Worm (Caenorhabditis elegans): ENCODE data around the gene abi-1.

Gene abi-1

ce11 chrIII:5693736-5694135 is 1.2 kb upstream of the abi-1 start, which contains the start of gene B0336.13:
Gene B0336.13, plus strand, starts transcription at chrIII:5694036.
- TF ChIP-seq egl-27 (tag; optimal IDR thresholded peaks at IDR 0.05) (no peak), tbx-2 (tag; optimal IDR thresholded peaks at IDR 0.05) (no peak), pha-4 (tag; optimal IDR thresholded peaks at IDR 0.05) (no peak), nhr-77 (tag; optimal IDR thresholded peaks at IDR 0.05) (no peak), fos-1 (tag; optimal IDR thresholded peaks at IDR 0.05) (no peak), daf-12 (tag; optimal IDR thresholded peaks at IDR 0.05) (no peak), sea-2 (GFP tag; optimal IDR thresholded peaks at IDR 0.05) (no peak), aly-2 (tag; optimal IDR thresholded peaks at IDR 0.05) (no peak), fkh-10 (GFP tag; optimal IDR thresholded peaks at IDR 0.05) (no peak), nhr-23 (tag; optimal IDR thresholded peaks at IDR 0.05) (no peak), fkh-2 (tag; optimal IDR thresholded peaks at IDR 0.05) (no peak), nhr-76 (tag; optimal IDR thresholded peaks at IDR 0.05) (no peak), mdl-1 (tag; optimal IDR thresholded peaks at IDR 0.05) (no peak)

- TF ChIP-seq nhr-28 (tag; optimal IDR thresholded peaks at IDR 0.05) (no peak), nfya-1 (tag; optimal IDR thresholded peaks at IDR 0.05; ENCODE audit: insufficient read depth) (no peak), egl-5 (tag; optimal IDR thresholded peaks at IDR 0.05) (no peak), lin-39 (tag; optimal IDR thresholded peaks at IDR 0.05) (no peak), ceh-9 (tag; optimal IDR thresholded peaks at IDR 0.05) (no peak), elt-3 (tag; optimal IDR thresholded peaks at IDR 0.05) (no peak), pqm-1 (tag; optimal IDR thresholded peaks at IDR 0.05) (no peak), jun-1 (tag; optimal IDR thresholded peaks at IDR 0.05) (no peak), fkh-10 (GFP tag; optimal IDR thresholded peaks at IDR 0.05) (no peak), nhr-43 (tag; optimal IDR thresholded peaks at IDR 0.05; ENCODE audit: poor library complexity, severe bottlenecking) (no peak), nhr-23 (tag; optimal IDR thresholded peaks at IDR 0.05) (no peak), nhr-25 (tag; optimal IDR thresholded peaks at IDR 0.05) (no peak), sea-2 (GFP tag; optimal IDR thresholded peaks at IDR 0.05) (no peak), elt-2 (tag; optimal IDR thresholded peaks at IDR 0.05) (no peak), eor-1 (tag; optimal IDR thresholded peaks at IDR 0.05) (no peak), fkh-2 (tag; optimal IDR thresholded peaks at IDR 0.05) (no peak)
Measured at ce11 chrIII:5691826-5692225, 714 bp downstream of the abi-1 start.

DNA sequence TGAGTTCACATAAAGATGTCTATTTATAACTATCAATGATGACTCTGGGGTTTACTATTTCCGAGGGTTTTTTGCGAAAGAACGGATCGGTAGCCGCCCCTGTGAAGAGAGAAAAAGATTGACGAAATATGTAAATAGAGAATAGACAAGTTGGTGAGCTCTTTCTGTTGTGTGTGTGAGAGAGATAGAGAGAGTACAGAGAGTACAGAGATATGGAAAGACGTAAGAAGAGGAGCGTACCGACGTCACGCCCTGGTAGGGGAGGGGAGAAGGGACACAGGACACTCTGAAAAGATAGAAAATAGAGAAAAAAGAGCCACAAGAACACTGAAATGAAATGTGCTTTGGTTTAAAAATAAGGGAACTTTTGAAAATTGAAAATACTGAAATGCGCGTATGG is 4.3 kb downstream of the abi-1 start:
- TF ChIP-seq fkh-2 (tag; optimal IDR thresholded peaks at IDR 0.05) (no peak), nhr-11 (tag; optimal IDR thresholded peaks at IDR 0.05) (no peak), elt-2 (tag; optimal IDR thresholded peaks at IDR 0.05) (peak; percentile 30), ama-1 (optimal IDR thresholded peaks at IDR 0.05) (no peak), unc-39 (tag; optimal IDR thresholded peaks at IDR 0.05) (no peak), tbx-2 (tag; optimal IDR thresholded peaks at IDR 0.05) (no peak), nhr-67 (tag; optimal IDR thresholded peaks at IDR 0.05) (no peak), fos-1 (tag; optimal IDR thresholded peaks at IDR 0.05) (no peak), nhr-12 (tag; optimal IDR thresholded peaks at IDR 0.05) (no peak), hmg-11 (tag; optimal IDR thresholded peaks at IDR 0.05) (peak; percentile 65), nhr-237 (tag; optimal IDR thresholded peaks at IDR 0.05) (no peak), daf-12 (tag; optimal IDR thresholded peaks at IDR 0.05) (no peak), pha-4 (tag; optimal IDR thresholded peaks at IDR 0.05) (peak; percentile 98), ceh-9 (tag; optimal IDR thresholded peaks at IDR 0.05) (no peak), skn-1 (tag; optimal IDR thresholded peaks at IDR 0.05) (no peak), ceh-28 (tag; optimal IDR thresholded peaks at IDR 0.05) (no peak), egl-27 (tag; optimal IDR thresholded peaks at IDR 0.05) (no peak), nhr-28 (tag; optimal IDR thresholded peaks at IDR 0.05) (no peak), R02D3.7 (tag; optimal IDR thresholded peaks at IDR 0.05) (no peak), elt-1 (tag; optimal IDR thresholded peaks at IDR 0.05) (no peak), lsy-12 (tag; optimal IDR thresholded peaks at IDR 0.05) (no peak), ztf-11 (tag; optimal IDR thresholded peaks at IDR 0.05) (no peak), ztf-4 (tag; optimal IDR thresholded peaks at IDR 0.05) (no peak), pqm-1 (tag; optimal IDR thresholded peaks at IDR 0.05) (peak; percentile 25), sea-2 (GFP tag; optimal IDR thresholded peaks at IDR 0.05) (no peak), lin-39 (tag; optimal IDR thresholded peaks at IDR 0.05) (peak; percentile 38), nhr-23 (tag; optimal IDR thresholded peaks at IDR 0.05) (no peak), elt-3 (tag; optimal IDR thresholded peaks at IDR 0.05) (no peak), ceh-16 (tag; optimal IDR thresholded peaks at IDR 0.05) (no peak), ZK546.5 (tag; optimal IDR thresholded peaks at IDR 0.05) (no peak), nfya-1 (tag; optimal IDR thresholded peaks at IDR 0.05; ENCODE audit: insufficient read depth) (peak; percentile 71), ceh-82 (tag; optimal IDR thresholded peaks at IDR 0.05) (no peak), eor-1 (tag; optimal IDR thresholded peaks at IDR 0.05) (no peak), mdl-1 (tag; optimal IDR thresholded peaks at IDR 0.05) (no peak), nhr-77 (tag; optimal IDR thresholded peaks at IDR 0.05) (no peak), aly-2 (tag; optimal IDR thresholded peaks at IDR 0.05) (no peak), zag-1 (tag; optimal IDR thresholded peaks at IDR 0.05) (no peak), nhr-43 (tag; optimal IDR thresholded peaks at IDR 0.05; ENCODE audit: poor library complexity, severe bottlenecking) (no peak), fkh-10 (GFP tag; optimal IDR thresholded peaks at IDR 0.05) (no peak), mml-1 (tag; optimal IDR thresholded peaks at IDR 0.05) (no peak), snpc-4 (tag; optimal IDR thresholded peaks at IDR 0.05) (peak; percentile 39)

All from whole organism, L3 larva.